Worm (Caenorhabditis elegans) whole organism, L2 larva: ENCODE data around the gene F53H8.3.

Experiments used
- F13H6.1 ChIP-seq: sonication (generic microtip); optimal IDR thresholded peaks from 2 replicates; lab custom pipeline; 2016; ENCODE audit warnings: missing genetic modification characterization, missing compliant biosample characterization
- ama-1 ChIP-seq: fragments of 150-350 bp; optimal IDR thresholded peaks from 2 replicates; lab custom pipeline; 2018; ENCODE audit warnings: inconsistent platforms
- lin-11 ChIP-seq: fragments of 150-350 bp; sonication (generic microtip); optimal IDR thresholded peaks from 2 replicates; lab custom pipeline; 2014; ENCODE audit warnings: missing biosample characterization, missing genetic modification characterization, inconsistent platforms, mixed read lengths
- mab-5 ChIP-seq: fragments of 150-350 bp; optimal IDR thresholded peaks from 2 replicates; lab custom pipeline; 2014; ENCODE audit warnings: missing biosample characterization, missing genetic modification characterization
- mdl-1 ChIP-seq, 2 experiments: fragments of 150-350 bp in 1 of 2; sonication (generic microtip) in 1 of 2; optimal IDR thresholded peaks; 2 replicates each; lab custom pipeline; 2017; ENCODE audit warnings: missing biosample characterization in 2 of 2, missing genetic modification characterization in 2 of 2
- nhr-237 ChIP-seq: fragments of 150-350 bp; optimal IDR thresholded peaks from 2 replicates; lab custom pipeline; 2014; ENCODE audit warnings: missing biosample characterization, missing genetic modification characterization
- nhr-77 ChIP-seq: fragments of 150-350 bp; optimal IDR thresholded peaks from 2 replicates; lab custom pipeline; 2014; ENCODE audit warnings: missing biosample characterization, missing genetic modification characterization
- snpc-4 ChIP-seq: fragments of 150-350 bp; optimal IDR thresholded peaks from 2 replicates; lab custom pipeline; 2014; ENCODE audit warnings: missing biosample characterization, missing genetic modification characterization
- unc-39 ChIP-seq: fragments of 150-350 bp; optimal IDR thresholded peaks from 2 replicates; lab custom pipeline; 2014; ENCODE audit warnings: missing biosample characterization, missing genetic modification characterization
- zag-1 ChIP-seq: fragments of 150-350 bp; optimal IDR thresholded peaks from 2 replicates; lab custom pipeline; 2014; ENCODE audit warnings: missing biosample characterization, missing genetic modification characterization
- ztf-11 ChIP-seq: sonication (generic microtip); optimal IDR thresholded peaks from 2 replicates; lab custom pipeline; 2017; ENCODE audit warnings: missing biosample characterization, missing genetic modification characterization

- TF ChIP-seq mab-5 (tag; lab: Kevin White, UChicago) (no peak), ama-1 (lab: Kevin White, UChicago) (no peak), lin-11 (tag; lab: Kevin White, UChicago) (no peak), nhr-237 (tag; lab: Kevin White, UChicago) (no peak), nhr-77 (no peak), unc-39 (no peak), F13H6.1 (tag; lab: Kevin White, UChicago) (no peak), zag-1 (tag; lab: Kevin White, UChicago) (no peak), ztf-11 (no peak), mdl-1 (tag; optimal IDR thresholded peaks at IDR 0.05; lab: Kevin White, UChicago) (no peak), snpc-4 (tag; lab: Kevin White, UChicago) (no peak)
These were observed 20.2 kb upstream of the F53H8.3 start, which contains the start of gene F35H12.5 for ce11 chrX:918097-918496.
